Worm (Caenorhabditis elegans): ENCODE data around the gene scc-2.
A peak's percentile ranks its signal among the peaks of the same experiment; 100 is the strongest.

DNA sequence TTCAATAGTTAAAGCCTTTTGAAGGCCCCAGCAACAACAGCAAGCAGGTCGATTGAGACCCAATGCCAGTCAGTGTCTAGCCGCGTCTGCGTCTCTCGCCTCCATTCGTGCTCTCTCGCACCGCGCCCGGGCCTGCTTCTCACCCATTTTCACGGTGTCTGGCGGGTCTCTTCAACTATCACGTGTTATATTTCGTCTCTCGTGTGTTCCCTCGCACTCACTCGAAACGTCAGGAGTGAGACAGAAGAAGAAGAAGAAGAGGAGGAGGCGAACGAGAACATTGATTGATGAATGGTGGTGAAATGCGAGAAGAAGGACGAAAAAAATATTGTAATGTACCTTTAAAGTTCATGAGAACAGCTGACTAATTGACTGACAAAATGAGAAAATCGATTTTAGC lies 42.3 kb downstream of the scc-2 start:
- no peak for TF ChIP-seq B0261.1 (tag; optimal IDR thresholded peaks at IDR 0.05)
- TF ChIP-seq unc-62 (GFP tag; optimal IDR thresholded peaks at IDR 0.05) = no peak
- peak; percentile 39; the same call in 1 of the 2 replicates for TF ChIP-seq cebp-1 (GFP tag; IDR thresholded peaks at IDR 0.05)
- peak; percentile 84 for TF ChIP-seq cebp-1 (tag; optimal IDR thresholded peaks at IDR 0.05)
- no peak for TF ChIP-seq rpc-1 (optimal IDR thresholded peaks at IDR 0.05)
- no peak for TF ChIP-seq rpc-1 (tag; optimal IDR thresholded peaks at IDR 0.05)
- no peak for TF ChIP-seq attf-3 (GFP tag; conservative IDR thresholded peaks at IDR 0.05)
- TF ChIP-seq ztf-6 (GFP tag; IDR thresholded peaks at IDR 0.05) = no peak
- no peak for TF ChIP-seq efl-1 (GFP tag; optimal IDR thresholded peaks at IDR 0.05)
- TF ChIP-seq dpl-1 (GFP tag; optimal IDR thresholded peaks at IDR 0.05) = no peak
- TF ChIP-seq tlf-1 (GFP tag; optimal IDR thresholded peaks at IDR 0.05) = peak; percentile 38
- TF ChIP-seq Y67H2A.10 (GFP tag; conservative IDR thresholded peaks at IDR 0.05) = no peak
- no peak for TF ChIP-seq madf-8 (GFP tag; conservative IDR thresholded peaks at IDR 0.05)

Measured in whole organism, young adult.